Fruit fly (Drosophila melanogaster) whole organism, embryonic: Measurements from ENCODE around the gene CG17593.

ENCODE experiments used
- Bdp1 ChIP-seq: fragments of 200-800 bp; sonication (Bioruptor generic); optimal IDR thresholded peaks from 3 replicates; lab custom pipeline; 2016; ENCODE audit warnings: missing biosample characterization, missing genetic modification characterization
- CG10274 ChIP-seq: fragments of 200-800 bp; sonication (Bioruptor generic); optimal IDR thresholded peaks from 3 replicates; lab custom pipeline; 2017; ENCODE audit warnings: missing biosample characterization, mild to moderate bottlenecking, missing genetic modification characterization
- CG10654 ChIP-seq: fragments of 200-800 bp; sonication (Bioruptor generic); optimal IDR thresholded peaks from 2 replicates; lab custom pipeline; 2016; ENCODE audit warnings: missing biosample characterization, missing genetic modification characterization
- CG11085 ChIP-seq: fragments of 200-800 bp; sonication (Bioruptor generic); IDR thresholded peaks from 2 replicates; pipeline ENCODE4 v1.3.6; 2022; ENCODE audit warnings: missing biosample characterization, missing genetic modification characterization
- CG11560 ChIP-seq: fragments of 200-800 bp; sonication (Bioruptor generic); IDR thresholded peaks from 3 replicates; pipeline ENCODE4 v1.3.6; 2022; ENCODE audit warnings: missing biosample characterization, missing genetic modification characterization
- CG11696 ChIP-seq: fragments of 200-800 bp; sonication (Bioruptor generic); IDR thresholded peaks from 2 replicates; pipeline ENCODE4 v1.3.6; 2022; ENCODE audit warnings: missing biosample characterization, missing genetic modification characterization
- CG14710 ChIP-seq: fragments of 200-800 bp; sonication (Bioruptor generic); optimal IDR thresholded peaks from 3 replicates; lab custom pipeline; 2019; ENCODE audit warnings: missing biosample characterization, mild to moderate bottlenecking, missing genetic modification characterization, moderate library complexity
- CG14860 ChIP-seq: fragments of 200-800 bp; sonication (Bioruptor generic); IDR thresholded peaks from 3 replicates; pipeline ENCODE4 v1.3.6; 2022; ENCODE audit warnings: missing biosample characterization, missing genetic modification characterization; ENCODE audit not compliant: partially characterized antibody
- CG15011 ChIP-seq: fragments of 200-800 bp; sonication (Bioruptor generic); optimal IDR thresholded peaks from 3 replicates; lab custom pipeline; 2018; ENCODE audit warnings: missing biosample characterization, mild to moderate bottlenecking, missing genetic modification characterization
- CG1603 ChIP-seq: fragments of 200-800 bp; sonication (Bioruptor generic); optimal IDR thresholded peaks from 2 replicates; lab custom pipeline; 2019; ENCODE audit warnings: missing biosample characterization, mild to moderate bottlenecking, missing genetic modification characterization, moderate library complexity
- CG17802 ChIP-seq: fragments of 200-800 bp; sonication (Bioruptor generic); optimal IDR thresholded peaks from 2 replicates; lab custom pipeline; 2018; ENCODE audit warnings: missing biosample characterization, mild to moderate bottlenecking, missing genetic modification characterization, moderate library complexity
- CG17912 ChIP-seq: fragments of 200-800 bp; sonication (Bioruptor generic); optimal IDR thresholded peaks from 2 replicates; lab custom pipeline; 2018; ENCODE audit warnings: missing biosample characterization, mild to moderate bottlenecking, missing genetic modification characterization
- CG1792 ChIP-seq: fragments of 200-800 bp; sonication (Bioruptor generic); optimal IDR thresholded peaks from 2 replicates; lab custom pipeline; 2016; ENCODE audit warnings: missing biosample characterization, missing genetic modification characterization
- CG18599 ChIP-seq: fragments of 200-800 bp; sonication (Bioruptor generic); optimal IDR thresholded peaks from 3 replicates; lab custom pipeline; 2017; ENCODE audit warnings: missing biosample characterization, missing genetic modification characterization, mild to moderate bottlenecking, moderate library complexity, missing genetic modification reagents
- CG31224 ChIP-seq: fragments of 200-800 bp; sonication (Bioruptor generic); IDR thresholded peaks from 2 replicates; pipeline ENCODE4 v1.3.6; 2022; ENCODE audit warnings: missing biosample characterization, missing genetic modification characterization
- CG4282 ChIP-seq: fragments of 200-800 bp; sonication (Bioruptor generic); optimal IDR thresholded peaks from 2 replicates; lab custom pipeline; 2016; ENCODE audit warnings: missing biosample characterization, missing genetic modification characterization
- CG4424 ChIP-seq: fragments of 200-800 bp; sonication (Bioruptor generic); optimal IDR thresholded peaks from 3 replicates; lab custom pipeline; 2016; ENCODE audit warnings: missing biosample characterization, missing genetic modification characterization
- CG8089 ChIP-seq: fragments of 200-800 bp; sonication (Bioruptor generic); optimal IDR thresholded peaks from 3 replicates; lab custom pipeline; 2016; ENCODE audit warnings: missing biosample characterization, missing genetic modification characterization
- CG8924 ChIP-seq: fragments of 200-800 bp; optimal IDR thresholded peaks from 3 replicates; lab custom pipeline; 2019; ENCODE audit warnings: missing biosample characterization, mild to moderate bottlenecking, missing genetic modification characterization, moderate library complexity
- CHES-1-like ChIP-seq: fragments of 200-800 bp; sonication (Bioruptor generic); optimal IDR thresholded peaks from 2 replicates; lab custom pipeline; 2016; ENCODE audit warnings: missing biosample characterization, missing genetic modification characterization
- CoRest ChIP-seq: fragments of 200-800 bp; sonication (Bioruptor generic); optimal IDR thresholded peaks from 3 replicates; lab custom pipeline; 2018; ENCODE audit warnings: missing biosample characterization, mild to moderate bottlenecking, missing genetic modification characterization, moderate library complexity
- Dek ChIP-seq: fragments of 200-800 bp; sonication (Bioruptor generic); optimal IDR thresholded peaks from 3 replicates; lab custom pipeline; 2019; ENCODE audit warnings: missing biosample characterization, mild to moderate bottlenecking, missing genetic modification characterization, moderate library complexity
- Lpt ChIP-seq: fragments of >200 bp; optimal IDR thresholded peaks from 2 replicates; lab custom pipeline; 2018; ENCODE audit warnings: missing biosample characterization, missing genetic modification characterization
- Max ChIP-seq: fragments of 200-800 bp; sonication (Bioruptor generic); optimal IDR thresholded peaks from 2 replicates; lab custom pipeline; 2016; ENCODE audit warnings: missing biosample characterization, mild to moderate bottlenecking, missing genetic modification characterization
- Nf-YB ChIP-seq: fragments of 200-800 bp; sonication (Bioruptor generic); optimal IDR thresholded peaks from 3 replicates; lab custom pipeline; 2019; ENCODE audit warnings: missing biosample characterization, mild to moderate bottlenecking, missing genetic modification characterization, moderate library complexity
- Rx ChIP-seq: fragments of 200-800 bp; sonication (Bioruptor generic); IDR thresholded peaks from 2 replicates; pipeline ENCODE4 v1.3.6; 2022; ENCODE audit warnings: missing biosample characterization, missing genetic modification characterization
- Six4 ChIP-seq: fragments of 200-800 bp; sonication (Bioruptor generic); optimal IDR thresholded peaks from 2 replicates; lab custom pipeline; 2016; ENCODE audit warnings: missing biosample characterization, missing genetic modification characterization
- al ChIP-seq: fragments of 200-800 bp; sonication (Bioruptor generic); IDR thresholded peaks from 2 replicates; pipeline ENCODE4 v1.3.6; 2022; ENCODE audit warnings: missing biosample characterization, missing genetic modification characterization
- ap ChIP-seq: fragments of 200-800 bp; sonication (Bioruptor generic); IDR thresholded peaks from 2 replicates; pipeline ENCODE4 v1.3.6; 2022; ENCODE audit warnings: missing biosample characterization, missing genetic modification characterization
- crc ChIP-seq: fragments of 200-800 bp; sonication (Bioruptor generic); optimal IDR thresholded peaks from 2 replicates; lab custom pipeline; 2016; ENCODE audit warnings: missing biosample characterization, missing genetic modification characterization
- dysf ChIP-seq: fragments of 200-800 bp; sonication (Bioruptor generic); IDR thresholded peaks from 3 replicates; pipeline ENCODE4 v1.3.6; 2022; ENCODE audit warnings: missing biosample characterization, missing genetic modification characterization
- gfzf ChIP-seq: fragments of 200-800 bp; sonication (Bioruptor generic); optimal IDR thresholded peaks from 2 replicates; lab custom pipeline; 2016; ENCODE audit warnings: missing biosample characterization, mild to moderate bottlenecking, missing genetic modification characterization, moderate library complexity
- grau ChIP-seq: fragments of 200-800 bp; optimal IDR thresholded peaks from 3 replicates; lab custom pipeline; 2019; ENCODE audit warnings: missing biosample characterization, mild to moderate bottlenecking, missing genetic modification characterization, moderate library complexity
- grn ChIP-seq: fragments of 200-800 bp; sonication (Bioruptor generic); optimal IDR thresholded peaks from 3 replicates; lab custom pipeline; 2017; ENCODE audit warnings: missing biosample characterization, missing genetic modification characterization
- h ChIP-seq: fragments of >200 bp; optimal IDR thresholded peaks from 2 replicates; lab custom pipeline; 2017
- hth ChIP-seq: fragments of >200 bp; optimal IDR thresholded peaks from 2 replicates; lab custom pipeline; 2017; ENCODE audit warnings: inconsistent platforms
- jumu ChIP-seq: fragments of 200-800 bp; sonication (Bioruptor generic); optimal IDR thresholded peaks from 3 replicates; lab custom pipeline; 2016; ENCODE audit warnings: missing biosample characterization, missing genetic modification characterization
- klu ChIP-seq: fragments of 200-800 bp; sonication (Bioruptor generic); IDR thresholded peaks from 2 replicates; pipeline ENCODE4 v1.3.6; 2022; ENCODE audit warnings: missing biosample characterization, missing genetic modification characterization
- knrl ChIP-seq: fragments of 200-800 bp; sonication (Bioruptor generic); IDR thresholded peaks from 3 replicates; pipeline ENCODE4 v1.3.6; 2022; ENCODE audit warnings: missing biosample characterization, missing genetic modification characterization; ENCODE audit not compliant: partially characterized antibody
- lola ChIP-seq, 3 experiments: fragments of >200 bp in 2 of 3; fragments of 200-800 bp in 1 of 3; sonication (Bioruptor generic) in 1 of 3; optimal IDR thresholded peaks; 2 replicates each; lab custom pipeline; 2017 to 2019; ENCODE audit warnings: missing biosample characterization in 3 of 3, missing genetic modification characterization in 3 of 3, mild to moderate bottlenecking in 1 of 3, moderate library complexity in 1 of 3
- nmo ChIP-seq: fragments of 200-800 bp; sonication (Bioruptor generic); optimal IDR thresholded peaks from 2 replicates; lab custom pipeline; 2018; ENCODE audit warnings: missing biosample characterization, mild to moderate bottlenecking, missing genetic modification characterization, moderate library complexity
- org-1 ChIP-seq: fragments of 200-800 bp; sonication (Bioruptor generic); optimal IDR thresholded peaks from 2 replicates; lab custom pipeline; 2017; ENCODE audit warnings: missing biosample characterization, missing genetic modification characterization
- pzg ChIP-seq: fragments of 200-800 bp; sonication (Bioruptor generic); optimal IDR thresholded peaks from 3 replicates; lab custom pipeline; 2018; ENCODE audit warnings: missing biosample characterization, mild to moderate bottlenecking, missing genetic modification characterization, moderate library complexity
- scrt ChIP-seq: fragments of 200-800 bp; sonication (Bioruptor generic); optimal IDR thresholded peaks from 2 replicates; lab custom pipeline; 2018; ENCODE audit warnings: missing biosample characterization, mild to moderate bottlenecking, missing genetic modification characterization, moderate library complexity
- sob ChIP-seq: fragments of 200-800 bp; sonication (Bioruptor generic); IDR thresholded peaks from 2 replicates; pipeline ENCODE4 v1.3.6; 2022; ENCODE audit warnings: missing biosample characterization, missing genetic modification characterization
- sr ChIP-seq: fragments of 200-800 bp; sonication (Bioruptor generic); IDR thresholded peaks from 3 replicates; pipeline ENCODE4 v1.3.6; 2022; ENCODE audit warnings: missing biosample characterization, missing genetic modification characterization
- stc ChIP-seq: fragments of 200-800 bp; sonication (Bioruptor generic); IDR thresholded peaks from 2 replicates; pipeline ENCODE4 v1.3.6; 2022; ENCODE audit warnings: missing biosample characterization, missing genetic modification characterization
- sug ChIP-seq: fragments of 200-800 bp; optimal IDR thresholded peaks from 2 replicates; lab custom pipeline; 2019; ENCODE audit warnings: missing biosample characterization, mild to moderate bottlenecking, missing genetic modification characterization, moderate library complexity
- toy ChIP-seq: fragments of 200-800 bp; sonication (Bioruptor generic); IDR thresholded peaks from 2 replicates; pipeline ENCODE4 v1.3.6; 2022; ENCODE audit warnings: missing biosample characterization, missing genetic modification characterization
- vnd ChIP-seq: fragments of 200-800 bp; sonication (Bioruptor generic); IDR thresholded peaks from 3 replicates; pipeline ENCODE4 v1.3.6; 2022; ENCODE audit warnings: missing biosample characterization, missing genetic modification characterization; ENCODE audit not compliant: partially characterized antibody
- vvl ChIP-seq: fragments of 200-800 bp; sonication (Bioruptor generic); IDR thresholded peaks from 2 replicates; pipeline ENCODE4 v1.3.6; 2022; ENCODE audit warnings: missing biosample characterization, missing genetic modification characterization

Gene CG17593

dm6 chr2L:3532973-3533525 lies 18.4 kb downstream of the CG17593 start (continued):
- TF ChIP-seq gfzf (no peak), Nf-YB (GFP tag; lab: Kevin White, UChicago) (peak; percentile 17), CG17912 (GFP tag; lab: Kevin White, UChicago) (no peak), CG11560 (tag; lab: Robert Waterston, UW) (no peak), CG17802 (tag; lab: Kevin White, UChicago) (no peak), pzg (GFP tag; lab: Kevin White, UChicago) (no peak), CG1792 (GFP tag; lab: Kevin White, UChicago) (peak; percentile 21), grau (tag; lab: Kevin White, UChicago) (peak; percentile 26), scrt (GFP tag; lab: Kevin White, UChicago) (no peak), Lpt (GFP tag; lab: Kevin White, UChicago) (no peak), Rx (GFP tag; lab: Robert Waterston, UW) (peak; percentile 31; the same call in 1 of the 2 replicates), knrl (GFP tag; lab: Robert Waterston, UW) (no peak), Six4 (peak; percentile 12), Max (GFP tag; lab: Kevin White, UChicago) (peak; percentile 12), al (GFP tag; lab: Robert Waterston, UW) (no peak), crc (GFP tag; lab: Kevin White, UChicago) (no peak), sug (tag; lab: Kevin White, UChicago) (no peak), CG15011 (GFP tag; lab: Kevin White, UChicago) (no peak), toy (GFP tag; lab: Robert Waterston, UW) (no peak), CG8089 (GFP tag; lab: Kevin White, UChicago) (peak; percentile 32), grn (GFP tag; lab: Kevin White, UChicago) (peak; percentile 88), h (no peak), dysf (GFP tag; lab: Robert Waterston, UW) (peak; percentile 42; the same call in 1 of the 3 replicates), CG14860 (GFP tag; lab: Robert Waterston, UW) (no peak), CG1603 (tag; lab: Kevin White, UChicago) (peak; percentile 72), CG8924 (tag; lab: Kevin White, UChicago) (peak; percentile 64), CG11696 (GFP tag; lab: Robert Waterston, UW) (no peak), CG4424 (peak; percentile 61), sob (peak; percentile 70; the same call in 1 of the 2 replicates), CHES-1-like (GFP tag; lab: Kevin White, UChicago) (peak; percentile 4), CG10654 (GFP tag; lab: Kevin White, UChicago) (no peak), klu (no peak), org-1 (GFP tag; lab: Kevin White, UChicago) (peak; percentile 24), nmo (GFP tag; lab: Kevin White, UChicago) (peak; percentile 60), CG31224 (GFP tag; lab: Robert Waterston, UW) (no peak), vnd (GFP tag; lab: Robert Waterston, UW) (no peak), CG10274 (GFP tag; lab: Kevin White, UChicago) (no peak), CG18599 (GFP tag; lab: Kevin White, UChicago) (no peak), Bdp1 (GFP tag; lab: Kevin White, UChicago) (no peak), ap (no peak), CG11085 (no peak), CG4282 (no peak), vvl (GFP tag; lab: Robert Waterston, UW) (peak; percentile 38; the same call in 1 of the 2 replicates), CG14710 (tag; lab: Kevin White, UChicago) (peak; percentile 63), CoRest (peak; percentile 26), jumu (GFP tag; lab: Kevin White, UChicago) (peak; percentile 59), sr (GFP tag; lab: Robert Waterston, UW) (no peak), Dek (tag; lab: Kevin White, UChicago) (no peak), hth (lab: Kevin White, UChicago) (no peak), stc (GFP tag; lab: Robert Waterston, UW) (0 out of 2 replicates have a peak, but pooled peaks have one; percentile 18), lola (GFP tag; optimal IDR thresholded peaks at IDR 0.05; lab: Kevin White, UChicago) (peak in 1 of 3 experiments; percentile 73)
